Fruit fly (Drosophila melanogaster): ENCODE results near the gene Pdha.

Pdha gene

dm6 chrX:4678913-4679812, 22.9 kb upstream of the Pdha start, which contains the start of gene fzr:
fzr (minus strand) TSS chrX:4679537.
- no peak for TF ChIP-seq Ets96B (tag; optimal IDR thresholded peaks at IDR 0.05)
- TF ChIP-seq achi (GFP tag; optimal IDR thresholded peaks at IDR 0.05), result no peak
- peak; percentile 7 for TF ChIP-seq fkh (GFP tag; optimal IDR thresholded peaks at IDR 0.05)
- TF ChIP-seq CG3919 (GFP tag; optimal IDR thresholded peaks at IDR 0.05), result no peak
- 0 out of 3 replicates have a peak, but pooled peaks have one; percentile 19 for TF ChIP-seq CG8119 (GFP tag; IDR thresholded peaks at IDR 0.05)
- TF ChIP-seq Eip78C (GFP tag), result peak; percentile 59
- TF ChIP-seq Smox (GFP tag; optimal IDR thresholded peaks at IDR 0.05), result no peak
- TF ChIP-seq CG6163 (GFP tag; IDR thresholded peaks at IDR 0.05), result no peak
- TF ChIP-seq CG32006 (GFP tag; optimal IDR thresholded peaks at IDR 0.05), result peak; percentile 19

dm6 chrX:4679813-4680381, 22.2 kb upstream of the Pdha start:
- TF ChIP-seq CG6808 (GFP tag; optimal IDR thresholded peaks at IDR 0.05), result peak; percentile 30
- TF ChIP-seq CG6854 (GFP tag; optimal IDR thresholded peaks at IDR 0.05), result no peak
- peak; percentile 69 for TF ChIP-seq pdm3 (GFP tag; optimal IDR thresholded peaks at IDR 0.05)
- TF ChIP-seq dsx (GFP tag; optimal IDR thresholded peaks at IDR 0.05; ENCODE audit: poor library complexity, severe bottlenecking), result no peak
- no peak for TF ChIP-seq spab (GFP tag; optimal IDR thresholded peaks at IDR 0.05)
- peak; percentile 64 for TF ChIP-seq Hr4 (GFP tag; optimal IDR thresholded peaks at IDR 0.05)
- peak; percentile 64 for TF ChIP-seq topi (GFP tag; optimal IDR thresholded peaks at IDR 0.05)
- no peak for TF ChIP-seq fkh (GFP tag; optimal IDR thresholded peaks at IDR 0.05)
- TF ChIP-seq CG6276 (GFP tag; optimal IDR thresholded peaks at IDR 0.05), result peak; percentile 55
- no peak for TF ChIP-seq fd85E (GFP tag; optimal IDR thresholded peaks at IDR 0.05)
- TF ChIP-seq CG3919 (GFP tag; optimal IDR thresholded peaks at IDR 0.05), result peak; percentile 61
- TF ChIP-seq CG11762 (GFP tag; optimal IDR thresholded peaks at IDR 0.05; ENCODE audit: insufficient read depth), result peak; percentile 41
- TF ChIP-seq Sox102F (GFP tag; optimal IDR thresholded peaks at IDR 0.05), result peak; percentile 57
- TF ChIP-seq CG15336 (GFP tag; IDR thresholded peaks at IDR 0.05), result peak; percentile 78
- no peak for TF ChIP-seq CG1621 (tag; optimal IDR thresholded peaks at IDR 0.05)
- peak; percentile 61 for TF ChIP-seq acj6 (GFP tag; optimal IDR thresholded peaks at IDR 0.05)
- no peak for TF ChIP-seq Eip93F (GFP tag; optimal IDR thresholded peaks at IDR 0.05)
- no peak for TF ChIP-seq CG11902 (GFP tag; optimal IDR thresholded peaks at IDR 0.05)
- peak; percentile 44 for TF ChIP-seq Eip75B (GFP tag; optimal IDR thresholded peaks at IDR 0.05)
- TF ChIP-seq Smox (GFP tag; optimal IDR thresholded peaks at IDR 0.05), result peak; percentile 74
- TF ChIP-seq CG32006 (GFP tag; optimal IDR thresholded peaks at IDR 0.05), result peak; percentile 67
- TF ChIP-seq CG8119 (GFP tag; IDR thresholded peaks at IDR 0.05), result peak; percentile 64
- TF ChIP-seq CG31627 (GFP tag; optimal IDR thresholded peaks at IDR 0.05), result peak; percentile 57
- peak; percentile 54 for TF ChIP-seq Lpt (GFP tag; optimal IDR thresholded peaks at IDR 0.05)
- peak; percentile 43 for TF ChIP-seq CG8632 (GFP tag; optimal IDR thresholded peaks at IDR 0.05)
- TF ChIP-seq CG4318 (GFP tag; optimal IDR thresholded peaks at IDR 0.05), result peak; percentile 31
- TF ChIP-seq Sox14 (GFP tag; optimal IDR thresholded peaks at IDR 0.05), result peak; percentile 53
- TF ChIP-seq CG3032 (tag; optimal IDR thresholded peaks at IDR 0.05), result peak; percentile 46
- peak; percentile 62 for TF ChIP-seq CG10631 (GFP tag; optimal IDR thresholded peaks at IDR 0.05)
- TF ChIP-seq OdsH (GFP tag; optimal IDR thresholded peaks at IDR 0.05), result peak; percentile 62
- peak; percentile 71 for TF ChIP-seq eg (GFP tag; IDR thresholded peaks at IDR 0.05)
- TF ChIP-seq Gug (GFP tag; IDR thresholded peaks at IDR 0.05), result peak; percentile 67
- peak; percentile 57 for TF ChIP-seq cyc (GFP tag; optimal IDR thresholded peaks at IDR 0.05)
- TF ChIP-seq achi (GFP tag; optimal IDR thresholded peaks at IDR 0.05), result peak; percentile 49
- TF ChIP-seq Ets96B (tag; optimal IDR thresholded peaks at IDR 0.05), result peak; percentile 38
- no peak for TF ChIP-seq CG11294 (GFP tag; IDR thresholded peaks at IDR 0.05)
- TF ChIP-seq vri (GFP tag; optimal IDR thresholded peaks at IDR 0.05), result peak; percentile 29
- no peak for TF ChIP-seq Blimp-1 (GFP tag; optimal IDR thresholded peaks at IDR 0.05)
- peak; percentile 51 for TF ChIP-seq CG10669 (GFP tag; optimal IDR thresholded peaks at IDR 0.05)
- TF ChIP-seq esn (GFP tag; optimal IDR thresholded peaks at IDR 0.05), result peak; percentile 75
- TF ChIP-seq ss (GFP tag; optimal IDR thresholded peaks at IDR 0.05), result peak in 1 of 2 experiments; percentile 32
- peak; percentile 32 for TF ChIP-seq dac (GFP tag; optimal IDR thresholded peaks at IDR 0.05)
- peak; percentile 67 for TF ChIP-seq Hr39 (GFP tag; optimal IDR thresholded peaks at IDR 0.05)
